Worm (Caenorhabditis elegans) whole organism, late embryonic: ENCODE results near the gene F40G12.6.

Experiments used
- C38D4.7 ChIP-seq: fragments of 200-800 bp; sonication (Bioruptor generic); optimal IDR thresholded peaks from 2 replicates; lab custom pipeline; 2018; ENCODE audit warnings: mild to moderate bottlenecking, missing genetic modification characterization, moderate library complexity, missing compliant biosample characterization
- ceh-18 ChIP-seq: sonication (generic microtip); optimal IDR thresholded peaks from 2 replicates; lab custom pipeline; 2016; ENCODE audit warnings: missing genetic modification characterization, missing compliant biosample characterization
- ceh-19 ChIP-seq: fragments of 200-800 bp; sonication (Bioruptor generic); optimal IDR thresholded peaks from 2 replicates; lab custom pipeline; 2018; ENCODE audit warnings: mild to moderate bottlenecking, missing genetic modification characterization, missing compliant biosample characterization
- ceh-2 ChIP-seq: sonication (generic microtip); optimal IDR thresholded peaks from 2 replicates; lab custom pipeline; 2016; ENCODE audit warnings: missing genotype, missing genetic modification characterization, missing compliant biosample characterization
- ceh-30 ChIP-seq: fragments of 150-350 bp; optimal IDR thresholded peaks from 2 replicates; lab custom pipeline; 2014; ENCODE audit warnings: missing biosample characterization, missing genetic modification characterization
- ceh-34 ChIP-seq: sonication (generic microtip); optimal IDR thresholded peaks from 2 replicates; lab custom pipeline; 2016; ENCODE audit warnings: mild to moderate bottlenecking, missing genetic modification characterization, missing compliant biosample characterization
- ceh-9 ChIP-seq: sonication (generic microtip); optimal IDR thresholded peaks from 2 replicates; lab custom pipeline; 2016; ENCODE audit warnings: mild to moderate bottlenecking, missing genetic modification characterization, inconsistent platforms, missing compliant biosample characterization
- dmd-4 ChIP-seq: sonication (generic microtip); optimal IDR thresholded peaks from 2 replicates; lab custom pipeline; 2016; ENCODE audit warnings: borderline replicate concordance, missing genetic modification characterization, missing compliant biosample characterization
- dve-1 ChIP-seq: sonication (generic microtip); optimal IDR thresholded peaks from 2 replicates; lab custom pipeline; 2017; ENCODE audit warnings: antibody characterized with exemption, mild to moderate bottlenecking, missing genetic modification characterization, missing compliant biosample characterization
- elt-4 ChIP-seq: sonication (generic microtip); optimal IDR thresholded peaks from 2 replicates; lab custom pipeline; 2016; ENCODE audit warnings: missing genetic modification characterization, missing compliant biosample characterization
- ets-4 ChIP-seq: sonication (generic microtip); optimal IDR thresholded peaks from 2 replicates; lab custom pipeline; 2016; ENCODE audit warnings: missing genetic modification characterization, missing compliant biosample characterization
- fax-1 ChIP-seq: sonication (generic microtip); optimal IDR thresholded peaks from 2 replicates; lab custom pipeline; 2016; ENCODE audit warnings: missing genotype, missing genetic modification characterization, missing compliant biosample characterization
- fkh-10 ChIP-seq: fragments of 150-350 bp; optimal IDR thresholded peaks from 2 replicates; lab custom pipeline; 2014; ENCODE audit warnings: missing biosample characterization, missing genetic modification reagents, missing genetic modification characterization
- fkh-6 ChIP-seq: sonication (generic microtip); optimal IDR thresholded peaks from 2 replicates; lab custom pipeline; 2016; ENCODE audit warnings: missing genetic modification characterization, missing compliant biosample characterization
- gmeb-2 ChIP-seq: sonication (generic microtip); optimal IDR thresholded peaks from 2 replicates; lab custom pipeline; 2016; ENCODE audit warnings: missing genetic modification characterization, inconsistent platforms, missing compliant biosample characterization
- hlh-13 ChIP-seq: fragments of 200-800 bp; sonication (Bioruptor generic); optimal IDR thresholded peaks from 2 replicates; lab custom pipeline; 2018; ENCODE audit warnings: mild to moderate bottlenecking, missing genetic modification characterization, missing compliant biosample characterization
- hlh-15 ChIP-seq: sonication (generic microtip); optimal IDR thresholded peaks from 2 replicates; lab custom pipeline; 2016; ENCODE audit warnings: missing genetic modification characterization, missing compliant biosample characterization
- hlh-8 ChIP-seq: sonication (generic microtip); optimal IDR thresholded peaks from 2 replicates; lab custom pipeline; 2016; ENCODE audit warnings: missing genotype, missing genetic modification characterization, missing compliant biosample characterization
- lin-11 ChIP-seq: fragments of 200-800 bp; sonication (Bioruptor generic); optimal IDR thresholded peaks from 2 replicates; lab custom pipeline; 2018; ENCODE audit warnings: mild to moderate bottlenecking, missing genetic modification characterization, missing compliant biosample characterization
- mec-3 ChIP-seq: sonication (generic microtip); optimal IDR thresholded peaks from 2 replicates; lab custom pipeline; 2016; ENCODE audit warnings: borderline replicate concordance, missing genetic modification characterization, missing compliant biosample characterization
- nfya-1 ChIP-seq: sonication (generic microtip); optimal IDR thresholded peaks from 2 replicates; lab custom pipeline; 2017; ENCODE audit warnings: missing genetic modification characterization, mild to moderate bottlenecking, missing compliant biosample characterization, antibody characterized with exemption, moderate library complexity
- nhr-11 ChIP-seq: fragments of 150-350 bp; optimal IDR thresholded peaks from 2 replicates; lab custom pipeline; 2014; ENCODE audit warnings: missing biosample characterization, missing genetic modification characterization
- nhr-232 ChIP-seq: sonication (generic microtip); optimal IDR thresholded peaks from 2 replicates; lab custom pipeline; 2016; ENCODE audit warnings: missing genetic modification characterization, missing compliant biosample characterization
- npax-4 ChIP-seq: sonication (generic microtip); optimal IDR thresholded peaks from 2 replicates; lab custom pipeline; 2016; ENCODE audit warnings: missing genetic modification characterization, missing compliant biosample characterization
- odd-2 ChIP-seq: sonication (generic microtip); optimal IDR thresholded peaks from 2 replicates; lab custom pipeline; 2017; ENCODE audit warnings: antibody characterized with exemption, mild to moderate bottlenecking, missing genetic modification characterization, missing compliant biosample characterization
- pag-3 ChIP-seq: sonication (generic microtip); optimal IDR thresholded peaks from 2 replicates; lab custom pipeline; 2016; ENCODE audit warnings: missing compliant biosample characterization, missing genetic modification characterization, borderline replicate concordance
- pat-9 ChIP-seq: fragments of 200-800 bp; sonication (Bioruptor generic); optimal IDR thresholded peaks from 2 replicates; lab custom pipeline; 2018; ENCODE audit warnings: mild to moderate bottlenecking, missing genetic modification characterization, moderate library complexity, missing compliant biosample characterization
- pax-1 ChIP-seq: fragments of 150-350 bp; optimal IDR thresholded peaks from 2 replicates; lab custom pipeline; 2014; ENCODE audit warnings: missing biosample characterization, missing genetic modification characterization
- pha-4 ChIP-seq: fragments of 150-350 bp; optimal IDR thresholded peaks from 2 replicates; lab custom pipeline; 2018; ENCODE audit warnings: missing biosample characterization, missing genetic modification reagents, missing genetic modification characterization
- pqm-1 ChIP-seq: sonication (generic microtip); optimal IDR thresholded peaks from 2 replicates; lab custom pipeline; 2016; ENCODE audit warnings: missing genetic modification characterization, missing compliant biosample characterization
- ref-2 ChIP-seq: sonication (generic microtip); optimal IDR thresholded peaks from 2 replicates; lab custom pipeline; 2016; ENCODE audit warnings: missing genetic modification characterization, missing compliant biosample characterization
- sox-4 ChIP-seq: sonication (generic microtip); optimal IDR thresholded peaks from 2 replicates; lab custom pipeline; 2017; ENCODE audit warnings: mild to moderate bottlenecking, missing genetic modification characterization, inconsistent platforms, missing compliant biosample characterization
- syd-9 ChIP-seq: sonication (generic microtip); optimal IDR thresholded peaks from 2 replicates; lab custom pipeline; 2016; ENCODE audit warnings: mild to moderate bottlenecking, missing genetic modification characterization, moderate library complexity, missing compliant biosample characterization
- unc-42 ChIP-seq: sonication (generic microtip); optimal IDR thresholded peaks from 2 replicates; lab custom pipeline; 2016; ENCODE audit warnings: missing genotype, missing genetic modification characterization, missing compliant biosample characterization
- unc-86 ChIP-seq: sonication (generic microtip); optimal IDR thresholded peaks from 2 replicates; lab custom pipeline; 2016; ENCODE audit warnings: missing genetic modification characterization, missing compliant biosample characterization

Gene F40G12.6

DNA sequence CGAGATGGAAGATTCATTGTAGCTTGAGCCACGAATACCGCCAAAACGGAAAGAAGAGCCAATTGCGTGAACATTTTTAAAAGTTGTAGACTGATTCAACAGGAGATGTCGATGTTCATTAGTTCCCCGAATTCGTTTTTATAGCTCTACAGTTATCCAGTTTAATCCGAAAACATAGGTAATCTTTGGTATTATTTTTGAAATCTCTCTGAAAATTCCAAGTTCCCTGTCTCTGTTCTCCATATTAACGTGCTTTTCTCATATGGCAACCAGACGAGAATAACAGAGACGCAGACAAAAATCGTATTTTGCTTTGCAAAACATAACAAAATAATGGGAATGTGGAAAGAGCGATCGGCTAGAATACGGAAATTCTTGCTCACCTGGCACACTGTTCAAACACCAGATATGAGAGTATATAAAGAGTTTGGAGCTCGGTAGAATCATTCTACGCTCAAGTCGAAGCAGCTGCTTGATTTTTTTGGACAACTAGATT, 26.7 kb upstream of the F40G12.6 start, which contains the start of the genes spig-3 and F14D7.12:
Gene spig-3, minus strand, starts transcription at position 101 of the 496 bp plus-strand sequence.
Gene F14D7.12, plus strand, starts transcription at position 446 of the 496 bp plus-strand sequence.
- TF ChIP-seq unc-42 (tag; lab: Kevin White, UChicago) (no peak), ref-2 (tag; lab: Kevin White, UChicago) (no peak), mec-3 (no peak), pax-1 (no peak), dve-1 (tag; lab: Kevin White, UChicago) (no peak), C38D4.7 (GFP tag; lab: Kevin White, UChicago) (no peak), lin-11 (no peak), gmeb-2 (tag; lab: Kevin White, UChicago) (no peak), unc-86 (no peak), nhr-11 (tag; lab: Kevin White, UChicago) (no peak), ceh-34 (tag; lab: Kevin White, UChicago) (no peak), elt-4 (no peak)

DNA sequence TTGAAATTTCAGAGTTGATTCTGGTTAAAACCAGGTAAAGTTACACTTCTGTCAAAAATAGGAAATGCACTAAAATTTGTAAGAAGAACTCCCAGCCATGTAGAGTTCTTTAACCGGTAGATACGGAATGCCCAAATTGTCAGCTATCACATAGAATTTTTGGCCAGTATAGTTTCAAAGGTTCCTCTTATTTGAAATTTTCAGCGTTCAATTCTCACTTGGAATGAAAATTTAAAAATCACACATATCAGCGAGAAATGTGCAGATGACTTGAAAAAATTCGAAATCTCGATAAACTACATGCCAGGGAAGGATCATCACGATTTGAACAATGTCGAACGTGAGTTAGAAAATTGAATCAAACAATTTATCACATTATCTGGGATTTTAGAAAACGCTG, 23.6 kb upstream of the F40G12.6 start, which contains the start of gene F14D7.3:
Gene F14D7.3, plus strand, starts transcription at position 301 of the 400 bp plus-strand sequence.
- TF ChIP-seq npax-4 (tag; lab: Kevin White, UChicago), result no peak
- no peak for TF ChIP-seq hlh-13 (GFP tag; lab: Kevin White, UChicago)
- TF ChIP-seq fkh-10 (GFP tag; lab: Kevin White, UChicago), result no peak
- no peak for TF ChIP-seq fkh-6 (tag; lab: Kevin White, UChicago)

DNA sequence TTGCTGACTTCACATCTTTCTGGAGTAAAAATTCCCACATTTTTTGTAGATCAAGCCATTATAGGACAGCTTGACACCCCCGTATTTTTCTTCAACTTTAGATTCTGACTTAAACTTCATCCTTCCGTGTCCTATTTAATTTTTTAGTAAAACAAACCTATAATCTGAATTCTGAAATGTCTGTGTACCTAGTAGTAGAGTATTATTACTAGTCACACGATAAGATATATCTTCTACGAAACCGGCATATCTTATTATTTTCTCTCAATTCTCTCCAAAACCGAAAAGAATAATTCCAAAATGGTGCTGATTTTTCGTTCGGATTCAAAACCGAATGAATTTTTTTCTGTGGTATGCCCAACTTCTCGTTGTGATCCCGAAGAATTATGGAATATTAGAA, 21.5 kb upstream of the F40G12.6 start, which contains the start of gene F14D7.9:
Gene F14D7.9, plus strand, starts transcription at position 301 of the 400 bp plus-strand sequence.
- TF ChIP-seq hlh-8 (tag; lab: Kevin White, UChicago), result no peak
- no peak for TF ChIP-seq pha-4 (tag; lab: Kevin White, UChicago)

ce11 chrV:14293667-14294194, 20.8 kb upstream of the F40G12.6 start, which contains the start of gene F14D7.2:
Gene F14D7.2 (minus strand): TSS chrV:14293717.
- no peak for TF ChIP-seq ceh-30 (tag; lab: Kevin White, UChicago)
- TF ChIP-seq pha-4 (tag; lab: Kevin White, UChicago), result no peak
- TF ChIP-seq odd-2 (tag; lab: Kevin White, UChicago), result no peak
- no peak for TF ChIP-seq ceh-18 (tag; lab: Kevin White, UChicago)
- TF ChIP-seq dmd-4, result no peak
- no peak for TF ChIP-seq ceh-19 (GFP tag; lab: Kevin White, UChicago)
- no peak for TF ChIP-seq hlh-13 (GFP tag; lab: Kevin White, UChicago)
- TF ChIP-seq hlh-8 (tag; lab: Kevin White, UChicago), result no peak
- no peak for TF ChIP-seq ceh-9
- no peak for TF ChIP-seq fax-1 (tag; lab: Kevin White, UChicago)
- TF ChIP-seq pqm-1 (tag; lab: Kevin White, UChicago), result no peak
- no peak for TF ChIP-seq ceh-2
- no peak for TF ChIP-seq sox-4 (tag; lab: Kevin White, UChicago)
- TF ChIP-seq pat-9 (tag; lab: Kevin White, UChicago), result no peak
- TF ChIP-seq nfya-1 (tag; lab: Kevin White, UChicago), result no peak
- no peak for TF ChIP-seq syd-9 (tag; lab: Kevin White, UChicago)
- no peak for TF ChIP-seq ets-4 (tag; lab: Kevin White, UChicago)
- TF ChIP-seq nhr-232 (tag; lab: Kevin White, UChicago), result no peak
- TF ChIP-seq hlh-15, result no peak
- no peak for TF ChIP-seq pag-3 (tag; lab: Kevin White, UChicago)
